In genomic region chrX:2511292-2511808, dm6 we compare ENCODE assay signal across 3 fruit fly cellular contexts.
TF ChIP-seq lines count a peak whose summit lies in the region.

No protein-coding gene starts in this region.

- no peak for TF ChIP-seq CTCF in whole organism, embryonic (GFP tag; optimal IDR thresholded peaks at IDR 0.05; lab: Kevin White, UChicago)

TF ChIP-seq in whole organism, adult, 20 proteins besides CTCF, POLR2A, EP300 and RAD21:
- TF ChIP-seq kay (GFP tag; lab: Kevin White, UChicago; ENCODE audit: borderline replicate concordance) (peak; percentile 50), CG14711 (tag; optimal IDR thresholded peaks at IDR 0.05; lab: Kevin White, UChicago) (no peak), tj (GFP tag; optimal IDR thresholded peaks at IDR 0.05; lab: Kevin White, UChicago) (peak; percentile 92)
TF ChIP-seq in whole organism, adult: peak in this region for 2.

TF ChIP-seq in whole organism, embryonic, 481 proteins besides CTCF, POLR2A, EP300 and RAD21:
- TF ChIP-seq ro (GFP tag; IDR thresholded peaks at IDR 0.05; lab: Robert Waterston, UW) (no peak), Scr (GFP tag; IDR thresholded peaks at IDR 0.05; lab: Robert Waterston, UW; ENCODE audit: partially characterized antibody) (no peak), Meics (GFP tag; optimal IDR thresholded peaks at IDR 0.05; lab: Kevin White, UChicago) (no peak), insv (GFP tag; optimal IDR thresholded peaks at IDR 0.05; lab: Kevin White, UChicago) (no peak), CG31224 (GFP tag; IDR thresholded peaks at IDR 0.05; lab: Robert Waterston, UW) (no peak), Ets65A (GFP tag; lab: Kevin White, UChicago) (peak; percentile 40), Hr39 (optimal IDR thresholded peaks at IDR 0.05; lab: Kevin White, UChicago) (peak; percentile 61), tx (GFP tag; optimal IDR thresholded peaks at IDR 0.05; lab: Kevin White, UChicago) (no peak), CG10321 (GFP tag; IDR thresholded peaks at IDR 0.05; lab: Robert Waterston, UW) (no peak)

TF ChIP-seq in whole organism, wandering third instar larva, 38 proteins besides CTCF, POLR2A, EP300 and RAD21:
- TF ChIP-seq CG32264 (GFP tag; optimal IDR thresholded peaks at IDR 0.05; lab: Kevin White, UChicago): no peak
- TF ChIP-seq Dfd (GFP tag; optimal IDR thresholded peaks at IDR 0.05; lab: Kevin White, UChicago): peak; percentile 95
- TF ChIP-seq lola (GFP tag; optimal IDR thresholded peaks at IDR 0.05; lab: Kevin White, UChicago): no peak
- no peak for TF ChIP-seq brk (GFP tag; optimal IDR thresholded peaks at IDR 0.05; lab: Kevin White, UChicago)
